Worm (Caenorhabditis elegans): ENCODE data around the gene col-159.

col-159 gene

ce11 chrV:13181450-13181849, 20.5 kb downstream of the col-159 start:
- TF ChIP-seq unc-62 (GFP tag; optimal IDR thresholded peaks at IDR 0.05), result no peak

ce11 chrV:13179986-13180591, 21.9 kb downstream of the col-159 start, which contains the start of gene cni-1:
Gene cni-1 (plus strand): TSS chrV:13180330.
- no peak for TF ChIP-seq unc-62 (GFP tag; optimal IDR thresholded peaks at IDR 0.05)

- TF ChIP-seq unc-62 (GFP tag; optimal IDR thresholded peaks at IDR 0.05), result no peak
These were observed 25.2 kb downstream of the col-159 start for ce11 chrV:13176814-13177213.

ce11 chrV:13176117-13176753, 25.7 kb downstream of the col-159 start, which contains the start of gene him-17:
Gene him-17 (plus strand): TSS chrV:13176711.
- no peak for TF ChIP-seq unc-62 (GFP tag; optimal IDR thresholded peaks at IDR 0.05)

DNA sequence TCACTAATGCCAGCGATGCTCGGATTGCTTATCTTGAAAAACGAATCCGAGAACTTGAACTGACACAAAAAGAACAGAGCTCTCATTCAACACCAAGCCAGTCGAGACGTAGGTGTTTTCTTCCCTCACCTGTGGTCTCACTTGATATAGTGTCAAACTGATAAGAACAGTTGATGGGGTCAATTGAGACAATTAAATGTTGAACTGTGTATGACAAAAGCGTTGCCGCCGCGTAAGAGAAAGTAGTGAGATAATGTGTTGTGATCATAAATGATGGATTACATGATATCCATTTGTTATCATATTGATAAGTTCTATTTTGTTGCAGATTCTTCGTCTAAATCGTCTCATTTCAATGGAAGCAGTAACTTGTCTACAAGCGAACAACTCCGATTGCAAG, 28.3 kb downstream of the col-159 start:
- TF ChIP-seq unc-62 (GFP tag; optimal IDR thresholded peaks at IDR 0.05), result no peak

- no peak for TF ChIP-seq unc-62 (GFP tag; optimal IDR thresholded peaks at IDR 0.05)
These were observed 31.5 kb downstream of the col-159 start for ce11 chrV:13170497-13170896.

DNA sequence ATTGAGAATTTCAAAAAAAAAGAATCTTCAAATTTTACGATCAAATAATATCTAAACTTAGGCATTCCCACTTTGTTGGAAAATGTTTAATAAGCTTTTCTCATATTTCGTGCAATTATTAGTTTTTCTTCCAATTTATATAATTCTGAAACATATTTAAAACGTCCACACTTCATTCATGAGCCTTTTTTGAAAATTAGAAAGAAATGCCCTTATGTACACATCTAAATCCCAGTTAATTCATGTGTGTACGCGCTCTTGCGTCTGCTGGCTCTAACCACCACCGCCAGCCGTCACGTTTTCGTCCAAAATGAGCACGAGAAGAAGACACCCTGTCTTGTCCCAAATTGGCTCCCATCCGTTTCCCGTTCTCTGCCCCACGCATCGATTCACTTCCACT, 35.4 kb downstream of the col-159 start:
- no peak for TF ChIP-seq unc-62 (GFP tag; optimal IDR thresholded peaks at IDR 0.05)

ce11 chrV:13165244-13165643, 36.7 kb downstream of the col-159 start:
- TF ChIP-seq unc-62 (GFP tag; optimal IDR thresholded peaks at IDR 0.05), result no peak

DNA sequence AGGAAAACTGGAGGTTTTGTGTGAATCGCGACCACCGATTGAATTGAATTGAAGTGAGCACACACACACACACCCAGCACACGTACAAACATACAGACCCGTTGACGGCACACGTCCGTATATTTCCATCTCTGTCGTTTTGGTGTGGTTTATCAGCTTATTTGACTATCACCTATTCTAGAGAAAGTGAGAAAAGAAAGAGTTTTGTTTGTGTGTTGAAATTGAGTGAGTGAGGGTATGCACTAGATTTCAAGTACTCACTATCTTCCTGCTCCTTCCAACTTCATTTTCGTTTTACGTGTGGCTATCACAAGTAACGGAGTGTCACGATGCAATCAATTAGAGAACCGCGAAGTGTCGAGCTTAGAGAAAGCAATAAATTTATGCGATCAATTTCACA, 38.1 kb downstream of the col-159 start:
- TF ChIP-seq unc-62 (GFP tag; optimal IDR thresholded peaks at IDR 0.05), result no peak

DNA sequence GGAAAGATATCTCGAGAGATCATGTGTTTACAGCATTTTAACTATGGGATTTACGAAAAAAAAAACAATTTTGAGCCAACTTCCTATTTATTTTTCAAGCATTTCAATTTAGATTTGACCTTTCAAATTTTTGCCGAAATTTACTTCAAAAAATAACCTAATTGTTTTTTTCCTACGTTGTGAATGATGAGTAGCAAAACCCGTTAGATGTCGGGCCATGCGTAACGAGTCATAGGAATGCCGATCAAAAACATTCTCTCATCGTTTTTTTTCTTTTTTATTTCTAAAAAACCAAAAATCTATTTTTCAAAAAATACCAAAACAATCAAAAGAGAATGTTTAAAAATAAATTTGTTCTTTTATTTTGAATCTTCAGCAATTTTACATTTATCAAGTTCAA, 39.1 kb downstream of the col-159 start:
- TF ChIP-seq unc-62 (GFP tag; optimal IDR thresholded peaks at IDR 0.05), result no peak

DNA sequence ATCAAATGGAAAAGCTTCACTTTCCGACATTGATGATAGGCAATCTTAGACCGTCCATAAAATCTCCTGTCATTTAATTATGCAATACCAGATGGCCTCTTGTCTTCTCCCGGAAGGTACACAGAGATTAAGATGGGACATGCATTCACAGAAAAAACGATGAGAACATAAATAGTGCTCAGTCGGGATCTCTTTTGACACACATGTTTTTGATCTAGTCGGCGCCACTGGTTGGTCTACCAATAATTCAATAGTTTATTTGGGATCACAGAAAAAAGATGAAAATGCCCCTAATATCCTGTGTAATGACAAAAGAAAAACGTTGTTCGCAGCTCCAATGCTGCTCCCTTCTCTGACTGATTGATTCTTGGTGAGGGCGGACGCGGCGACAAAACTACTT, 40.9 kb downstream of the col-159 start:
- TF ChIP-seq unc-62 (GFP tag; optimal IDR thresholded peaks at IDR 0.05), result no peak

DNA sequence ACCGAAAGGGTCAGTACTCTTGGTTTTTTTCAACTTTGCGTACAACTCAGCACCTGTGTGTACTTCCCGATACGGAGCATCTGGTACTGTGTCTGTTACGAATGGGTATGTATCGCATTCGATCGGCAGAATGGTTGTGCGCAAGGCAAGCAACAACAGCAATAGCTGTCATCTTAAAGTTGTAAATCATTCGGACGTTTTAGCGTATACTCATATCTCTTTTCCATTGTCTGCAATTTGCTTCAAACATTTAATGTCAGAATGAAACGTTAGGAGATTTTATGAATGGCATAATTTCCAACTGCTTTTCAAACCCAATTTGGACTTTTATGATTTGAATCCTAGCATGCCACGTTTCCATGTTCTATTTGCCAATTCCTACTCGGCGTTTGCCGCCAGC, 44.9 kb downstream of the col-159 start:
- no peak for TF ChIP-seq unc-62 (GFP tag; optimal IDR thresholded peaks at IDR 0.05)

ce11 chrV:13154225-13154624, 47.8 kb downstream of the col-159 start:
- no peak for TF ChIP-seq unc-62 (GFP tag; optimal IDR thresholded peaks at IDR 0.05)

ce11 chrV:13152575-13152974, 49.4 kb downstream of the col-159 start, which contains the start of gene noca-1:
Gene noca-1 (plus strand): TSS chrV:13152919.
- TF ChIP-seq unc-62 (GFP tag; optimal IDR thresholded peaks at IDR 0.05), result no peak
